Fruit fly (Drosophila melanogaster) whole organism, wandering third instar larva: ENCODE measurements around the gene pinta.

Source experiments
- GATAd ChIP-seq: sonication (Bioruptor generic); optimal IDR thresholded peaks from 2 replicates; lab custom pipeline; 2016; ENCODE audit warnings: missing biosample characterization, missing genetic modification characterization
- HLH106 ChIP-seq: fragments of 200-800 bp; optimal IDR thresholded peaks from 3 replicates; lab custom pipeline; 2019; ENCODE audit warnings: missing biosample characterization, mild to moderate bottlenecking, missing genetic modification characterization, moderate library complexity
- Jra ChIP-seq: sonication (Bioruptor generic); optimal IDR thresholded peaks from 2 replicates; lab custom pipeline; 2016; ENCODE audit warnings: missing biosample characterization, missing genetic modification characterization
- br ChIP-seq: fragments of 200-800 bp; sonication (Bioruptor generic); optimal IDR thresholded peaks from 2 replicates; lab custom pipeline; 2016; ENCODE audit warnings: missing biosample characterization, missing genetic modification characterization
- ey ChIP-seq: fragments of 200-800 bp; sonication (Bioruptor generic); optimal IDR thresholded peaks from 2 replicates; lab custom pipeline; 2016; ENCODE audit warnings: missing biosample characterization, missing genetic modification characterization
- fru ChIP-seq: fragments of 200-800 bp; sonication (Bioruptor generic); optimal IDR thresholded peaks from 3 replicates; lab custom pipeline; 2016; ENCODE audit warnings: missing biosample characterization, mild to moderate bottlenecking, missing genetic modification characterization
- lola ChIP-seq: fragments of >200 bp; optimal IDR thresholded peaks from 2 replicates; lab custom pipeline; 2017; ENCODE audit warnings: missing biosample characterization, missing genetic modification characterization
- woc ChIP-seq: sonication (Bioruptor generic); optimal IDR thresholded peaks from 2 replicates; lab custom pipeline; 2016; ENCODE audit warnings: missing biosample characterization, mild to moderate bottlenecking, missing genetic modification characterization

DNA sequence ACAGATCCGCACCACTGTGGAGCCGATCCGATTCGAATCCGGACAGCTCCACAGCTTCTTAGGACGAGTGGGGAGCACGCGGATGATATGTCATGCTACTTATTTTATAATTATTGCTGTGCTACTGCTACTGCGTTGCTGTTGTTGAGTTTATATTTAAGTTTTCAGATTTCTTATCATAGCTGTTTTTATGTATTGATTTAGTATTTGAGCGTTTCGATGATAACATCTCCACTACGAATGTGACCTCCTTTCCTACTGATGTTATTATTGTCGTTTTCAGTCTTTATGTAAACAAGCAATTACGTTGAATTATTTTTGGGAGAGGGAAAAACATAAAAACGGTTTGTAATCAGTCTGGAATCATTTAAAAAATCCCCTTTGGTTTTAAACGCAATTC is 31.3 kb upstream of the pinta start:
- no peak for TF ChIP-seq GATAd (GFP tag; lab: Kevin White, UChicago)
- TF ChIP-seq br (GFP tag; lab: Kevin White, UChicago): no peak
- no peak for TF ChIP-seq fru (GFP tag; lab: Kevin White, UChicago)
- TF ChIP-seq ey (GFP tag; lab: Kevin White, UChicago): no peak
- TF ChIP-seq HLH106 (tag; lab: Kevin White, UChicago): no peak
- no peak for TF ChIP-seq lola (GFP tag; lab: Kevin White, UChicago)
- no peak for TF ChIP-seq woc (GFP tag; lab: Kevin White, UChicago)
- TF ChIP-seq Jra (GFP tag; lab: Kevin White, UChicago): no peak
